Worm (Caenorhabditis elegans): ENCODE results near the gene mrps-11.

DNA sequence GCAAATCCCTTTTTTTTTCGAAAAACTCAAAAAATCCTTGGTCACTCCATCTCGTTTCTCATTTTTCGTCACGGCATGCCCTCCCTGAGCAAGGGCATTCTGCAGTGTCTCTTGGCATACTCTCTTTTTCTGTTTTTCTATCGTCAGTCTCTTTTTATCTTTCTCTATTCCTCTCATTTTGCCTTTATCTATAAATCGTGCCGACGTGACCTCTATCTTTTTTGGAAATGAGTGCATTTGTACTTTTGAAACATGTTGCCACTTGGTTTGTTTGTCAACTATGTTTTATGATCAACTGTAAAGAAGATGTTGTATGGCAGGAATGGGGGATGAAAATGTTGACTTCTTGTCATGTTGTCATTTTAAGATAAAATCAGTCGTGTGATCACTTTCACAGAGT is 34.5 kb upstream of the mrps-11 start:
- TF ChIP-seq ekl-4 (GFP tag; IDR thresholded peaks at IDR 0.05) (no peak), hsf-1 (GFP tag; IDR thresholded peaks at IDR 0.05) (no peak), cebp-1 (GFP tag; IDR thresholded peaks at IDR 0.05) (no peak), cebp-1 (tag; optimal IDR thresholded peaks at IDR 0.05) (no peak), unc-130 (GFP tag; optimal IDR thresholded peaks at IDR 0.05) (no peak), hrde-1 (tag; optimal IDR thresholded peaks at IDR 0.05; ENCODE audit: borderline replicate concordance) (no peak), F39B2.1 (GFP tag; IDR thresholded peaks at IDR 0.05) (no peak), ztf-26 (tag; optimal IDR thresholded peaks at IDR 0.05) (no peak)
